Worm (Caenorhabditis elegans) whole organism, L2 larva: ENCODE data around the gene lsy-2.
A peak's percentile ranks its signal among the peaks of the same experiment; 100 is the strongest.

Experiments used
- C34F6.9 ChIP-seq: fragments of 150-350 bp; optimal IDR thresholded peaks from 2 replicates; lab custom pipeline; 2014; ENCODE audit warnings: missing biosample characterization, missing genetic modification characterization
- F13H6.1 ChIP-seq: sonication (generic microtip); optimal IDR thresholded peaks from 2 replicates; lab custom pipeline; 2016; ENCODE audit warnings: missing genetic modification characterization, missing compliant biosample characterization
- R02D3.7 ChIP-seq: fragments of 150-350 bp; optimal IDR thresholded peaks from 2 replicates; lab custom pipeline; 2014; ENCODE audit warnings: missing biosample characterization, missing genetic modification characterization
- Y55F3AM.14 ChIP-seq: fragments of 200-800 bp; sonication (Bioruptor generic); optimal IDR thresholded peaks from 2 replicates; lab custom pipeline; 2018; ENCODE audit warnings: mild to moderate bottlenecking, missing genetic modification characterization, missing compliant biosample characterization
- ZK546.5 ChIP-seq: sonication (generic microtip); optimal IDR thresholded peaks from 2 replicates; lab custom pipeline; 2017; ENCODE audit warnings: missing biosample characterization, missing genetic modification characterization
- alr-1 ChIP-seq: fragments of 150-350 bp; optimal IDR thresholded peaks from 2 replicates; lab custom pipeline; 2014; ENCODE audit warnings: missing biosample characterization, missing genetic modification characterization
- aly-2 ChIP-seq: fragments of 150-350 bp; optimal IDR thresholded peaks from 2 replicates; lab custom pipeline; 2014; ENCODE audit warnings: missing biosample characterization, missing genetic modification characterization
- ama-1 ChIP-seq: fragments of 150-350 bp; optimal IDR thresholded peaks from 2 replicates; lab custom pipeline; 2018; ENCODE audit warnings: inconsistent platforms
- blmp-1 ChIP-seq: sonication (generic microtip); optimal IDR thresholded peaks from 2 replicates; lab custom pipeline; 2017; ENCODE audit warnings: missing genetic modification characterization, mild to moderate bottlenecking, missing compliant biosample characterization, antibody characterized with exemption, moderate library complexity; ENCODE audit not compliant: insufficient read depth
- ceh-16 ChIP-seq: fragments of 150-350 bp; optimal IDR thresholded peaks from 2 replicates; lab custom pipeline; 2014; ENCODE audit warnings: missing biosample characterization, missing genetic modification characterization
- ceh-82 ChIP-seq: fragments of 150-350 bp; optimal IDR thresholded peaks from 2 replicates; lab custom pipeline; 2014; ENCODE audit warnings: missing biosample characterization, missing genetic modification characterization
- crh-2 ChIP-seq: sonication (generic microtip); optimal IDR thresholded peaks from 2 replicates; lab custom pipeline; 2017; ENCODE audit warnings: missing biosample characterization, missing genetic modification characterization
- dmd-4 ChIP-seq: sonication (generic microtip); optimal IDR thresholded peaks from 2 replicates; lab custom pipeline; 2017; ENCODE audit warnings: missing biosample characterization, missing genetic modification characterization
- egl-27 ChIP-seq: sonication (generic microtip); optimal IDR thresholded peaks from 3 replicates; lab custom pipeline; 2017; ENCODE audit warnings: missing biosample characterization, missing genetic modification reagents, missing genetic modification characterization
- elt-1 ChIP-seq: fragments of 150-350 bp; optimal IDR thresholded peaks from 2 replicates; lab custom pipeline; 2014; ENCODE audit warnings: missing biosample characterization, missing genetic modification characterization
- elt-3 ChIP-seq: sonication (generic microtip); optimal IDR thresholded peaks from 2 replicates; lab custom pipeline; 2017; ENCODE audit warnings: missing biosample characterization, missing genetic modification characterization
- fos-1 ChIP-seq: fragments of 150-350 bp; optimal IDR thresholded peaks from 2 replicates; lab custom pipeline; 2014; ENCODE audit warnings: missing biosample characterization, missing genetic modification characterization
- gmeb-1 ChIP-seq: fragments of 150-350 bp; optimal IDR thresholded peaks from 2 replicates; lab custom pipeline; 2014; ENCODE audit warnings: missing biosample characterization, missing genetic modification characterization
- lin-11 ChIP-seq: fragments of 150-350 bp; sonication (generic microtip); optimal IDR thresholded peaks from 2 replicates; lab custom pipeline; 2014; ENCODE audit warnings: missing biosample characterization, missing genetic modification characterization, inconsistent platforms, mixed read lengths
- lin-13 ChIP-seq: fragments of 150-350 bp; optimal IDR thresholded peaks from 2 replicates; lab custom pipeline; 2014; ENCODE audit warnings: missing biosample characterization, missing genetic modification reagents, missing genetic modification characterization
- lin-39 ChIP-seq: fragments of 150-350 bp; optimal IDR thresholded peaks from 2 replicates; lab custom pipeline; 2014; ENCODE audit warnings: missing biosample characterization, missing genetic modification reagents, missing genetic modification characterization
- lsy-2 ChIP-seq, 2 experiments: fragments of 150-350 bp in 1 of 2; sonication (generic microtip) in 1 of 2; optimal IDR thresholded peaks; 2 replicates each; lab custom pipeline; 2014 to 2017; ENCODE audit warnings: missing biosample characterization in 2 of 2, missing genetic modification characterization in 2 of 2
- mab-5 ChIP-seq: fragments of 150-350 bp; optimal IDR thresholded peaks from 2 replicates; lab custom pipeline; 2014; ENCODE audit warnings: missing biosample characterization, missing genetic modification characterization
- mbf-1 ChIP-seq: sonication (generic microtip); optimal IDR thresholded peaks from 2 replicates; lab custom pipeline; 2017; ENCODE audit warnings: missing biosample characterization, missing genetic modification characterization
- mdl-1 ChIP-seq, 2 experiments: fragments of 150-350 bp in 1 of 2; sonication (generic microtip) in 1 of 2; optimal IDR thresholded peaks; 2 replicates each; lab custom pipeline; 2017; ENCODE audit warnings: missing biosample characterization in 2 of 2, missing genetic modification characterization in 2 of 2
- nhr-10 ChIP-seq: sonication (generic microtip); optimal IDR thresholded peaks from 2 replicates; lab custom pipeline; 2017; ENCODE audit warnings: missing biosample characterization, missing genetic modification characterization
- nhr-11 ChIP-seq: fragments of 150-350 bp; optimal IDR thresholded peaks from 2 replicates; lab custom pipeline; 2014; ENCODE audit warnings: missing biosample characterization, missing genetic modification characterization
- nhr-12 ChIP-seq: fragments of 150-350 bp; optimal IDR thresholded peaks from 2 replicates; lab custom pipeline; 2014; ENCODE audit warnings: missing biosample characterization, missing genetic modification characterization
- nhr-129 ChIP-seq: fragments of 150-350 bp; optimal IDR thresholded peaks from 2 replicates; lab custom pipeline; 2014; ENCODE audit warnings: missing biosample characterization, missing genetic modification characterization
- nhr-21 ChIP-seq: fragments of 150-350 bp; optimal IDR thresholded peaks from 2 replicates; lab custom pipeline; 2014; ENCODE audit warnings: missing biosample characterization, missing genetic modification characterization
- nhr-23 ChIP-seq: fragments of 150-350 bp; optimal IDR thresholded peaks from 2 replicates; lab custom pipeline; 2014; ENCODE audit warnings: missing biosample characterization, missing genetic modification reagents, missing genetic modification characterization
- nhr-237 ChIP-seq: fragments of 150-350 bp; optimal IDR thresholded peaks from 2 replicates; lab custom pipeline; 2014; ENCODE audit warnings: missing biosample characterization, missing genetic modification characterization
- nhr-25 ChIP-seq: fragments of 150-350 bp; sonication (generic microtip); optimal IDR thresholded peaks from 3 replicates; lab custom pipeline; 2014; ENCODE audit warnings: missing biosample characterization, missing genetic modification characterization
- nhr-6 ChIP-seq: fragments of 150-350 bp; optimal IDR thresholded peaks from 2 replicates; lab custom pipeline; 2014; ENCODE audit warnings: missing biosample characterization, missing genetic modification characterization
- nhr-77 ChIP-seq: fragments of 150-350 bp; optimal IDR thresholded peaks from 2 replicates; lab custom pipeline; 2014; ENCODE audit warnings: missing biosample characterization, missing genetic modification characterization
- peb-1 ChIP-seq: fragments of 150-350 bp; optimal IDR thresholded peaks from 2 replicates; lab custom pipeline; 2014; ENCODE audit warnings: missing biosample characterization, missing genetic modification characterization
- sem-4 ChIP-seq: fragments of 150-350 bp; optimal IDR thresholded peaks from 2 replicates; lab custom pipeline; 2014; ENCODE audit warnings: missing biosample characterization, missing genetic modification reagents, missing genetic modification characterization
- skn-1 ChIP-seq: sonication (generic microtip); optimal IDR thresholded peaks from 2 replicates; lab custom pipeline; 2017; ENCODE audit warnings: missing biosample characterization, missing genetic modification characterization
- sma-3 ChIP-seq: sonication (generic microtip); optimal IDR thresholded peaks from 2 replicates; lab custom pipeline; 2016; ENCODE audit warnings: missing genetic modification reagents, missing genetic modification characterization, missing compliant biosample characterization
- sma-9 ChIP-seq, 2 experiments: fragments of 150-350 bp in 1 of 2; sonication (generic microtip) in 1 of 2; optimal IDR thresholded peaks; 2 replicates each; lab custom pipeline; 2014 to 2016; ENCODE audit warnings: missing genetic modification characterization in 2 of 2, mild to moderate bottlenecking in 1 of 2, missing biosample characterization in 1 of 2, missing compliant biosample characterization in 1 of 2, missing genetic modification reagents in 1 of 2, moderate library complexity in 1 of 2
- snpc-4 ChIP-seq: fragments of 150-350 bp; optimal IDR thresholded peaks from 2 replicates; lab custom pipeline; 2014; ENCODE audit warnings: missing biosample characterization, missing genetic modification characterization
- unc-39 ChIP-seq: fragments of 150-350 bp; optimal IDR thresholded peaks from 2 replicates; lab custom pipeline; 2014; ENCODE audit warnings: missing biosample characterization, missing genetic modification characterization
- unc-55 ChIP-seq: fragments of 150-350 bp; sonication (generic microtip); optimal IDR thresholded peaks from 3 replicates; lab custom pipeline; 2014; ENCODE audit warnings: missing biosample characterization, missing genetic modification reagents, missing genetic modification characterization
- unc-62 ChIP-seq: fragments of 150-350 bp; optimal IDR thresholded peaks from 2 replicates; lab custom pipeline; 2014; ENCODE audit warnings: missing biosample characterization, missing genetic modification reagents, missing genetic modification characterization
- zag-1 ChIP-seq: fragments of 150-350 bp; optimal IDR thresholded peaks from 2 replicates; lab custom pipeline; 2014; ENCODE audit warnings: missing biosample characterization, missing genetic modification characterization
- ztf-1 ChIP-seq: fragments of 200-800 bp; sonication (Bioruptor generic); conservative IDR thresholded peaks from 2 replicates; pipeline ENCODE4 v1.3.6; 2022; ENCODE audit warnings: missing genetic modification characterization, missing compliant biosample characterization
- ztf-11 ChIP-seq: sonication (generic microtip); optimal IDR thresholded peaks from 2 replicates; lab custom pipeline; 2017; ENCODE audit warnings: missing biosample characterization, missing genetic modification characterization
- ztf-4 ChIP-seq: fragments of 150-350 bp; optimal IDR thresholded peaks from 2 replicates; lab custom pipeline; 2014; ENCODE audit warnings: missing biosample characterization, missing genetic modification characterization

Gene lsy-2

DNA sequence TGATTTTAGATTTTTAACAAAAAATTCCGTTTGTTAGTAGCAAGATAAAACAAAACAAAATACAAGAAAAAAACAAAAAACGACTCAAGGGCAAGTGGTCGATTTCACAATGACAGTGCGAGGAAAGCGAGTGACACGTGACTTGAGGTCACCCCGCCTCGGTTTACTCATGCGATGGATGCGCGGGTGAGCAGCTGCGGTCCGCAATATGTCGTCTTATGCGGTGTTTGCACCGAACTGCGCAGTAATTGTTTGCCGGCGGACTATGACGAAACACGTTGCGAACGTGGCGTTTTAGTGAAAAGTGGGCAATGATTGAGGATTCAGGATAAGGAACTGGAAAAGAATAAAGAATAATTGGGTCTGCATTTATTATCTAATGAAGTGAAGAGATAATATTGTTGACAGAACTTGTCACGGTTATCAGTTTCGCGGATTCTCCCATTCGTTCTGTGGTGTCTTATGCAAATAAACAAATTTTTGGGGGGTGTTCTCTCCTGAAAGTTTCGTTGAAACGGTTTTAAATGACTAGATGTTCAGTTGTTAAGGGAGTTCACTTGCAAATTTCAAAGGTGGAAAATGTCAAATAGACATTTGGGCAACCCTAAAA is 18.0 kb upstream of the lsy-2 start:
- TF ChIP-seq ceh-82 (tag; lab: Kevin White, UChicago) = no peak
- no peak for TF ChIP-seq nhr-237
- TF ChIP-seq lin-13 (GFP tag; lab: Kevin White, UChicago) = peak; percentile 34
- TF ChIP-seq ZK546.5 (tag; lab: Kevin White, UChicago) = no peak
- peak; percentile 37 for TF ChIP-seq fos-1
- TF ChIP-seq ceh-16 (tag; lab: Kevin White, UChicago) = peak; percentile 54
- TF ChIP-seq alr-1 = no peak
- no peak for TF ChIP-seq lsy-2 (tag; optimal IDR thresholded peaks at IDR 0.05; lab: Kevin White, UChicago)
- TF ChIP-seq unc-55 (GFP tag; lab: Kevin White, UChicago) = peak; percentile 72
- no peak for TF ChIP-seq nhr-11 (tag; lab: Kevin White, UChicago)
- TF ChIP-seq lin-11 (tag; lab: Kevin White, UChicago) = peak; percentile 77
- peak; percentile 30 for TF ChIP-seq nhr-21 (tag; lab: Kevin White, UChicago)
- TF ChIP-seq elt-1 (tag; lab: Kevin White, UChicago) = no peak
- peak; percentile 79 for TF ChIP-seq sma-9 (GFP tag; optimal IDR thresholded peaks at IDR 0.05; lab: Kevin White, UChicago)
- no peak for TF ChIP-seq sma-9 (tag; optimal IDR thresholded peaks at IDR 0.05; lab: Kevin White, UChicago)
- no peak for TF ChIP-seq dmd-4
- TF ChIP-seq aly-2 (tag; lab: Kevin White, UChicago) = no peak
- peak; percentile 50 for TF ChIP-seq sem-4
- peak; percentile 73 for TF ChIP-seq F13H6.1 (tag; lab: Kevin White, UChicago)
- TF ChIP-seq skn-1 = no peak
- TF ChIP-seq mab-5 (tag; lab: Kevin White, UChicago) = peak; percentile 68
- no peak for TF ChIP-seq blmp-1 (tag; lab: Kevin White, UChicago)
- peak; percentile 52 for TF ChIP-seq gmeb-1
- TF ChIP-seq mbf-1 = no peak
- TF ChIP-seq peb-1 (tag; lab: Kevin White, UChicago) = no peak
- TF ChIP-seq sma-3 (GFP tag; lab: Kevin White, UChicago) = peak; percentile 62
- no peak for TF ChIP-seq ztf-1
- no peak for TF ChIP-seq elt-3 (tag; lab: Kevin White, UChicago)
- no peak for TF ChIP-seq R02D3.7 (tag; lab: Kevin White, UChicago)
- TF ChIP-seq unc-62 (GFP tag; lab: Kevin White, UChicago) = no peak
- TF ChIP-seq egl-27 (tag; lab: Kevin White, UChicago) = no peak
- no peak for TF ChIP-seq nhr-77
- peak; percentile 15 for TF ChIP-seq ama-1 (lab: Kevin White, UChicago)
- peak; percentile 87 for TF ChIP-seq nhr-129 (tag; lab: Kevin White, UChicago)
- TF ChIP-seq nhr-10 (tag; lab: Kevin White, UChicago) = peak; percentile 37
- peak; percentile 42 for TF ChIP-seq ztf-4
- TF ChIP-seq nhr-23 (tag; lab: Kevin White, UChicago) = no peak
- TF ChIP-seq crh-2 (tag; lab: Kevin White, UChicago) = peak; percentile 75
- TF ChIP-seq C34F6.9 = peak; percentile 88
- TF ChIP-seq zag-1 (tag; lab: Kevin White, UChicago) = no peak
- TF ChIP-seq mdl-1 (tag; optimal IDR thresholded peaks at IDR 0.05; lab: Kevin White, UChicago) = peak; percentile 64 to 87
- TF ChIP-seq snpc-4 (tag; lab: Kevin White, UChicago) = peak; percentile 48
- TF ChIP-seq unc-39 (tag; lab: Kevin White, UChicago) = no peak
- peak; percentile 86 for TF ChIP-seq nhr-25 (tag; lab: Kevin White, UChicago)
- no peak for TF ChIP-seq nhr-6 (tag; lab: Kevin White, UChicago)
- no peak for TF ChIP-seq lin-39 (tag; lab: Kevin White, UChicago)
- TF ChIP-seq Y55F3AM.14 = peak; percentile 2
- no peak for TF ChIP-seq ztf-11 (tag; lab: Kevin White, UChicago)
- no peak for TF ChIP-seq nhr-12 (tag; lab: Kevin White, UChicago)
